Fruit fly (Drosophila melanogaster) whole organism, adult: Measurements from ENCODE around the gene Srp54.

Experiments used
- CG11617 ChIP-seq: fragments of 200-800 bp; sonication (Bioruptor generic); optimal IDR thresholded peaks from 2 replicates; lab custom pipeline; 2017; ENCODE audit warnings: mild to moderate bottlenecking, missing biosample characterization, missing genetic modification reagents, missing genetic modification characterization
- CG12768 ChIP-seq: fragments of 200-800 bp; sonication (Bioruptor generic); optimal IDR thresholded peaks from 2 replicates; lab custom pipeline; 2017; ENCODE audit warnings: missing biosample characterization, missing genetic modification characterization, mild to moderate bottlenecking, moderate library complexity, missing genetic modification reagents
- CG14711 ChIP-seq: fragments of 200-800 bp; sonication (Bioruptor generic); optimal IDR thresholded peaks from 2 replicates; lab custom pipeline; 2018; ENCODE audit warnings: missing biosample characterization, mild to moderate bottlenecking, missing genetic modification characterization, moderate library complexity
- CG1620 ChIP-seq: fragments of 200-800 bp; sonication (Bioruptor generic); optimal IDR thresholded peaks from 2 replicates; lab custom pipeline; 2016; ENCODE audit warnings: missing biosample characterization, missing genetic modification characterization
- CG33017 ChIP-seq: fragments of 200-800 bp; sonication (Bioruptor generic); optimal IDR thresholded peaks from 2 replicates; lab custom pipeline; 2018; ENCODE audit warnings: missing biosample characterization, mild to moderate bottlenecking, missing genetic modification characterization, moderate library complexity
- CG5204 ChIP-seq: fragments of 200-800 bp; sonication (Bioruptor generic); optimal IDR thresholded peaks from 2 replicates; lab custom pipeline; 2016; ENCODE audit warnings: missing biosample characterization, missing genetic modification characterization
- CG7045 ChIP-seq: fragments of 200-800 bp; sonication (Bioruptor generic); optimal IDR thresholded peaks from 2 replicates; lab custom pipeline; 2017; ENCODE audit warnings: missing biosample characterization, mild to moderate bottlenecking, missing genetic modification characterization
- CG7101 ChIP-seq: fragments of 200-800 bp; sonication (Bioruptor generic); optimal IDR thresholded peaks from 2 replicates; lab custom pipeline; 2018; ENCODE audit warnings: missing biosample characterization, mild to moderate bottlenecking, missing genetic modification characterization, moderate library complexity
- Clk ChIP-seq: fragments of 200-800 bp; sonication (Bioruptor generic); optimal IDR thresholded peaks from 2 replicates; lab custom pipeline; 2017; ENCODE audit warnings: missing biosample characterization, missing genetic modification characterization
- Crg-1 ChIP-seq: fragments of 200-800 bp; sonication (Bioruptor generic); optimal IDR thresholded peaks from 2 replicates; lab custom pipeline; 2016; ENCODE audit warnings: missing biosample characterization, missing genetic modification characterization
- Hr96 ChIP-seq: fragments of 200-800 bp; sonication (Bioruptor generic); optimal IDR thresholded peaks from 2 replicates; lab custom pipeline; 2016; ENCODE audit warnings: missing biosample characterization, missing genetic modification characterization
- Mnt ChIP-seq: fragments of 200-800 bp; sonication (Bioruptor generic); optimal IDR thresholded peaks from 2 replicates; lab custom pipeline; 2016; ENCODE audit warnings: missing biosample characterization, mild to moderate bottlenecking, missing genetic modification characterization
- bab1 ChIP-seq: fragments of 200-800 bp; sonication (Bioruptor generic); optimal IDR thresholded peaks from 3 replicates; lab custom pipeline; 2019; ENCODE audit warnings: missing biosample characterization, mild to moderate bottlenecking, missing genetic modification characterization, moderate library complexity
- cic ChIP-seq: fragments of 200-800 bp; sonication (Bioruptor generic); optimal IDR thresholded peaks from 2 replicates; lab custom pipeline; 2017; ENCODE audit warnings: missing biosample characterization, mild to moderate bottlenecking, missing genetic modification characterization, moderate library complexity
- cnc ChIP-seq, 2 experiments: fragments of >200 bp; optimal IDR thresholded peaks; 2 replicates each; lab custom pipeline; 2017
- kay ChIP-seq: fragments of 200-800 bp; sonication (Bioruptor generic); peaks from one replicate; lab custom pipeline; 2016; ENCODE audit warnings: missing biosample characterization, missing genetic modification characterization, borderline replicate concordance
- ovo ChIP-seq: fragments of 200-800 bp; sonication (Bioruptor generic); optimal IDR thresholded peaks from 2 replicates; lab custom pipeline; 2016; ENCODE audit warnings: missing biosample characterization, missing genetic modification characterization
- pad ChIP-seq: fragments of 200-800 bp; sonication (Bioruptor generic); optimal IDR thresholded peaks from 3 replicates; lab custom pipeline; 2017; ENCODE audit warnings: missing biosample characterization, missing genetic modification characterization, mild to moderate bottlenecking, moderate library complexity, missing genetic modification reagents
- tj ChIP-seq: fragments of 200-800 bp; sonication (Bioruptor generic); optimal IDR thresholded peaks from 3 replicates; lab custom pipeline; 2017; ENCODE audit warnings: missing biosample characterization, mild to moderate bottlenecking, missing genetic modification characterization, moderate library complexity
- toe ChIP-seq: fragments of 200-800 bp; sonication (Bioruptor generic); optimal IDR thresholded peaks from 2 replicates; lab custom pipeline; 2016; ENCODE audit warnings: missing biosample characterization, missing genetic modification characterization

The Srp54 gene

DNA sequence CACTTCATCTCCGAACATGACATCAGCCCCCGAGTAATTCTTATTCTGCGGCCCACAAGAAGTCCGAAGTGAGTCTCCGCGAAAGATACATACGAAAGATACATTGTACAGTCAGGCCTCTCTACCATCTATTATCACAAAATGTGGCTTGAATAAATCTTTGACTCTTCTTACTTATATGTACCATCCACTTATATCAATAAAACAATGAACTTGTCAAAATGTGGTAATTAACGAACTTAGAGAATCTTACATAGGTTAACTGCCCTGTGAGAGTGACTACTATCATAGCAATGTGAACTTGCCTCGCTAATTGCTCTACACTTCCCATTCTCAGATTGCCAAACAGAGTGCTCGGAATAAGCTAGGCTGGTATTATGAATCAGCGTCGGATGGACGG lies 6.1 kb upstream of the Srp54 start:
- TF ChIP-seq kay (GFP tag; lab: Kevin White, UChicago) (peak; percentile 80), CG11617 (GFP tag; lab: Kevin White, UChicago) (no peak)

- TF ChIP-seq CG11617 (GFP tag; lab: Kevin White, UChicago) (peak; percentile 5), cic (GFP tag; lab: Kevin White, UChicago) (peak; percentile 18), Mnt (GFP tag; lab: Kevin White, UChicago) (peak; percentile 35), kay (GFP tag; lab: Kevin White, UChicago) (peak; percentile 95), CG7045 (GFP tag; lab: Kevin White, UChicago) (no peak)
These were observed 5.1 kb upstream of the Srp54 start for dm6 chr2L:9907320-9908256.

DNA sequence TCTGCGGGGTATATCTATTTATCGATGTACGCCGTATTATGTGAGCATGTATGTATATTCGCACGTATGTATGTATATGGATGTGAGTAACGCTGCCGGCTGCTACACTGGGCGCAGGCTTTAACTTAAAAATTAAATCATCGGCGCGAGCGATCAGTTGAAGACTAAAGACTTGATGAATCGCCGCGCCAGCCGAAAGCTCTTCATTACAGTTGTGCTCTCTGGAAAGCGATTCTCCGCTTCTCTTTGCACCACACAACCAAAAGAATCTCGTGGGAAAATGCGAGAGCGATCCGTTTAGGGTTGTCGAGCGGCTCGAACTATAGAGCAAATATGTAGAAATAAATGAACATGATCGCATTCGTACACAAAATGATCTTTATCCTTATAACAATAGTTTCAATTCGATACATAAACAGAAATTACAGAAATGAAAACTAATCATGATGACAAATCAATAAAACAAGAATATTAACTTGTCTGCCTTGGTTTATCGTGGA lies 4.2 kb upstream of the Srp54 start, which contains the start of gene CG13124:
CG13124 (minus strand) TSS at position 166 of the 500 bp plus-strand sequence.
- peak; percentile 6 for TF ChIP-seq Hr96 (GFP tag; lab: Kevin White, UChicago)
- TF ChIP-seq tj (GFP tag; lab: Kevin White, UChicago), result peak; percentile 14
- TF ChIP-seq CG33017 (tag; lab: Kevin White, UChicago), result peak; percentile 52
- TF ChIP-seq Mnt (GFP tag; lab: Kevin White, UChicago), result peak; percentile 46
- peak; percentile 33 for TF ChIP-seq cic (GFP tag; lab: Kevin White, UChicago)
- TF ChIP-seq CG5204 (GFP tag; lab: Kevin White, UChicago), result no peak
- no peak for TF ChIP-seq cnc (optimal IDR thresholded peaks at IDR 0.05; lab: Kevin White, UChicago)
- peak; percentile 31 for TF ChIP-seq CG7101 (tag; lab: Kevin White, UChicago)
- peak; percentile 91 for TF ChIP-seq CG14711 (tag; lab: Kevin White, UChicago)

- TF ChIP-seq kay (GFP tag; lab: Kevin White, UChicago) (no peak), CG12768 (GFP tag; lab: Kevin White, UChicago) (peak; percentile 17), bab1 (GFP tag; lab: Kevin White, UChicago) (peak; percentile 24), Clk (GFP tag; lab: Kevin White, UChicago) (no peak), Hr96 (GFP tag; lab: Kevin White, UChicago) (no peak), tj (GFP tag; lab: Kevin White, UChicago) (no peak), cnc (optimal IDR thresholded peaks at IDR 0.05; lab: Kevin White, UChicago) (no peak), Crg-1 (no peak)
These were observed 928 bp upstream of the Srp54 start for dm6 chr2L:9911783-9912182.

DNA sequence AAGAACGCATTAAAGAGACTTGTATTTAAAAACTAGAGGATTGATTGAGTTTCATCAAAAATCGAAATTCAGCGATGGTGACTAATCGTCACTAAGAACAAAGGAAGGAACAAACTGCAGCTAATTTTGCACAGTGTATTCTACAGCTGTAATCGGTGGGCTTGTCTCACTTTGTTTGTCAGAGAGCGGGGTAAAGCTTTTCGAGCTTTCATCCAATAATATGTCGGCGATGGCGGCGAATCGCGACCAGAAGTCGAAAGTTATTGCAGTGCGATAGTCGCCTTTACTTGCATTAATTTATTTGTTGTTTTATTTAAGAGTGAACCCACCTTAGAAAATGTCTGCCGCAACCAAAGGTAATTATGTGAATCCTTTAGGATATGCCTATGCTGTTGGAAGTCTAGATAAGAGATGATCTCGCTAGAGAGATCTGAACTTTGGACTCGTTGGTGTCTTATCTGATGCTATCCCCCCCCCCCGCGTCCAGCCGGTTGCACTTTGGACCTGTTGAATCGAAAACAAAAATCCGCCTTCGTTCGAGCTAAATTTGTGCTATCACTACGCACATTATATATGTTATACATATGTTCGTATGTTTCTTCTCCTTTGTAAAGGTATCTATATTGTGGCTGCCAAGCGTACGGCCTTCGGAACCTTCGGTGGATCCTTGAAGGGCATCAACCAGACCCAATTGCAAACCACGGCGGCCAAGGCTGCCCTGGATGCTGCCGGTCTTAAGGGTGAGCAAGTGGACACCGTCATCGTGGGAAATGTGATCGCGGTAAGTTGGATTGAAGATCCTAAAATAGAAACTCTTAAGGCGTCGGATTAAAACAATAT lies 2.5 kb downstream of the Srp54 start, which contains the start of gene yip2:
yip2 (plus strand) TSS at position 243 of the 840 bp plus-strand sequence.
- TF ChIP-seq CG14711 (tag; lab: Kevin White, UChicago) (peak; percentile 45), ovo (GFP tag; lab: Kevin White, UChicago) (peak; percentile 49), tj (GFP tag; lab: Kevin White, UChicago) (peak; percentile 88), pad (GFP tag; lab: Kevin White, UChicago) (peak; percentile 61), CG12768 (GFP tag; lab: Kevin White, UChicago) (peak; percentile 100), cnc (optimal IDR thresholded peaks at IDR 0.05; lab: Kevin White, UChicago) (peak in 1 of 2 experiments; percentile 7), cic (GFP tag; lab: Kevin White, UChicago) (peak; percentile 91), CG7045 (GFP tag; lab: Kevin White, UChicago) (peak; percentile 93), Hr96 (GFP tag; lab: Kevin White, UChicago) (peak; percentile 99), Clk (GFP tag; lab: Kevin White, UChicago) (peak; percentile 90), CG7101 (tag; lab: Kevin White, UChicago) (peak; percentile 70), CG33017 (tag; lab: Kevin White, UChicago) (peak; percentile 74), Mnt (GFP tag; lab: Kevin White, UChicago) (peak; percentile 82), Crg-1 (peak; percentile 65), toe (GFP tag; lab: Kevin White, UChicago) (peak; percentile 99), CG5204 (GFP tag; lab: Kevin White, UChicago) (peak; percentile 97), kay (GFP tag; lab: Kevin White, UChicago) (no peak), CG1620 (GFP tag; lab: Kevin White, UChicago) (peak; percentile 50), CG11617 (GFP tag; lab: Kevin White, UChicago) (peak; percentile 95), bab1 (GFP tag; lab: Kevin White, UChicago) (peak; percentile 81)
